Worm (Caenorhabditis elegans): ENCODE measurements around the gene F36G9.3.

The F36G9.3 gene

ce11 chrV:15974836-15975235, 17.6 kb downstream of the F36G9.3 start, which contains the start of gene sru-22:
Gene sru-22, minus strand, starts transcription at chrV:15974936.
- TF ChIP-seq ceh-19 (GFP tag; optimal IDR thresholded peaks at IDR 0.05) (no peak), ceh-30 (tag; optimal IDR thresholded peaks at IDR 0.05) (no peak), ceh-22 (tag; optimal IDR thresholded peaks at IDR 0.05) (no peak), ahr-1 (tag; optimal IDR thresholded peaks at IDR 0.05) (no peak), nhr-11 (tag; optimal IDR thresholded peaks at IDR 0.05) (no peak), pha-2 (tag; optimal IDR thresholded peaks at IDR 0.05) (no peak), ets-4 (tag; optimal IDR thresholded peaks at IDR 0.05) (no peak), hlh-30 (tag; optimal IDR thresholded peaks at IDR 0.05; ENCODE audit: insufficient read depth) (no peak)

ce11 chrV:15975845-15976244, 18.6 kb downstream of the F36G9.3 start, which contains the start of gene clec-232:
Gene clec-232, plus strand, starts transcription at chrV:15976145.
- TF ChIP-seq ceh-2 (tag; optimal IDR thresholded peaks at IDR 0.05), result no peak
- no peak for TF ChIP-seq hlh-6 (tag; optimal IDR thresholded peaks at IDR 0.05)
- TF ChIP-seq unc-86 (tag; optimal IDR thresholded peaks at IDR 0.05), result no peak
- no peak for TF ChIP-seq pha-2 (tag; optimal IDR thresholded peaks at IDR 0.05)
- TF ChIP-seq hlh-15 (tag; optimal IDR thresholded peaks at IDR 0.05), result no peak
- TF ChIP-seq pqm-1 (tag; optimal IDR thresholded peaks at IDR 0.05), result no peak
- TF ChIP-seq fkh-10 (GFP tag; optimal IDR thresholded peaks at IDR 0.05), result no peak
- no peak for TF ChIP-seq lim-6 (tag; optimal IDR thresholded peaks at IDR 0.05)
- no peak for TF ChIP-seq nhr-232 (tag; optimal IDR thresholded peaks at IDR 0.05)
- TF ChIP-seq sox-2 (GFP tag; IDR thresholded peaks at IDR 0.05), result no peak
- TF ChIP-seq pat-9 (tag; optimal IDR thresholded peaks at IDR 0.05), result no peak
- no peak for TF ChIP-seq K02D7.2 (tag; optimal IDR thresholded peaks at IDR 0.05)
- no peak for TF ChIP-seq lin-11 (tag; optimal IDR thresholded peaks at IDR 0.05)
- TF ChIP-seq dve-1 (tag; optimal IDR thresholded peaks at IDR 0.05), result no peak
- no peak for TF ChIP-seq eyg-1 (tag; optimal IDR thresholded peaks at IDR 0.05)
- TF ChIP-seq Y22D7AL.16 (tag; optimal IDR thresholded peaks at IDR 0.05), result no peak
- no peak for TF ChIP-seq syd-9 (tag; optimal IDR thresholded peaks at IDR 0.05)
- no peak for TF ChIP-seq rnt-1 (tag; optimal IDR thresholded peaks at IDR 0.05)
- no peak for TF ChIP-seq mec-3 (tag; optimal IDR thresholded peaks at IDR 0.05; ENCODE audit: borderline replicate concordance)

DNA sequence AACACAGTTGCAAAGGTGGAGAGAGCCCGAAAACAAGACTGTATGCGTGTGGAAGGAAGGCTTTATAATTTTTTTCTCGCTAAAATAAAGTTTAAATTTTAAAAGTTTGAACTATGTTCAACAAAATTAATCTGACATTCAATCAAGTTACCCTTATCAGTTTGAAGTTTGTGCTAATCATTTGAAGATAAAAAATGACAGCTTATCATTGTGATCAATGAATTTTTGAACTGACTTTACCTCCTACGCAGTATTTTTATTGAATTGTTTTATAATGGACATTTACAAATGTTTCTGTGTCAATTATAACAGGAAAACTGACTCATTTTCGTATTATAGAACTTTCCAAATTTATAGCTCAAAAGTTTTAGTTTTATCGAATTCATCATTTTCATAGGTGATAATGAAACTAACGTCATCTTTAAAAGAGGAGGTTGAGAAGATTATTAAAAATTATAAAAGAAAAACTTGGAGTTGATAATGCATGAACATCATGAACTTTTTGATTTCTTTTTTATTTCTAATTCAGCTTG, 21.1 kb downstream of the F36G9.3 start, which contains the start of gene oac-20:
oac-20 (plus strand) TSS at position 483 of the 533 bp plus-strand sequence.
- no peak for TF ChIP-seq Y22D7AL.16 (tag; optimal IDR thresholded peaks at IDR 0.05)
- TF ChIP-seq pros-1 (tag; optimal IDR thresholded peaks at IDR 0.05), result no peak
- no peak for TF ChIP-seq ceh-18 (tag; optimal IDR thresholded peaks at IDR 0.05)
- no peak for TF ChIP-seq sox-4 (tag; optimal IDR thresholded peaks at IDR 0.05)
- TF ChIP-seq unc-3 (GFP tag; conservative IDR thresholded peaks at IDR 0.05), result no peak
- TF ChIP-seq unc-3 (tag; optimal IDR thresholded peaks at IDR 0.05), result no peak
- no peak for TF ChIP-seq ceh-34 (tag; optimal IDR thresholded peaks at IDR 0.05)
- TF ChIP-seq K09A11.1 (tag; optimal IDR thresholded peaks at IDR 0.05; ENCODE audit: insufficient read depth), result no peak
- no peak for TF ChIP-seq ceh-45 (GFP tag; IDR thresholded peaks at IDR 0.05)
- TF ChIP-seq dve-1 (tag; optimal IDR thresholded peaks at IDR 0.05), result no peak

ce11 chrV:15982733-15983344, 25.6 kb downstream of the F36G9.3 start, which contains the start of the genes fbxa-99 and F36G9.13:
Gene fbxa-99, minus strand, starts transcription at chrV:15982854.
Gene F36G9.13, plus strand, starts transcription at chrV:15983294.
- TF ChIP-seq fkh-10 (GFP tag; optimal IDR thresholded peaks at IDR 0.05), result no peak
- no peak for TF ChIP-seq hlh-8 (tag; optimal IDR thresholded peaks at IDR 0.05)
- TF ChIP-seq eyg-1 (tag; optimal IDR thresholded peaks at IDR 0.05), result no peak
- no peak for TF ChIP-seq ama-1 (optimal IDR thresholded peaks at IDR 0.05)
- TF ChIP-seq F13H6.1 (tag; optimal IDR thresholded peaks at IDR 0.05), result no peak
- TF ChIP-seq ceh-18 (tag; optimal IDR thresholded peaks at IDR 0.05), result no peak
- TF ChIP-seq unc-55 (GFP tag; optimal IDR thresholded peaks at IDR 0.05), result no peak
- no peak for TF ChIP-seq ceh-2 (tag; optimal IDR thresholded peaks at IDR 0.05)
- TF ChIP-seq sox-4 (tag; optimal IDR thresholded peaks at IDR 0.05), result no peak
- no peak for TF ChIP-seq C08G9.2 (tag; optimal IDR thresholded peaks at IDR 0.05)
- TF ChIP-seq ahr-1 (tag; optimal IDR thresholded peaks at IDR 0.05), result no peak
- TF ChIP-seq C38D4.7 (GFP tag; optimal IDR thresholded peaks at IDR 0.05), result no peak
- no peak for TF ChIP-seq dmd-4 (tag; optimal IDR thresholded peaks at IDR 0.05; ENCODE audit: borderline replicate concordance)
- TF ChIP-seq T23F11.4 (GFP tag; optimal IDR thresholded peaks at IDR 0.05), result no peak
- TF ChIP-seq hlh-13 (GFP tag; optimal IDR thresholded peaks at IDR 0.05), result no peak
- no peak for TF ChIP-seq lin-11 (tag; optimal IDR thresholded peaks at IDR 0.05)
